Fruit fly (Drosophila melanogaster) whole organism, embryonic: ENCODE results near the gene Veneno.

ENCODE experiments used
- Atf6 ChIP-seq: fragments of 200-800 bp; sonication (Bioruptor generic); IDR thresholded peaks from 2 replicates; pipeline ENCODE4 v1.3.6; 2022; ENCODE audit warnings: missing biosample characterization, missing genetic modification characterization
- CG10267 ChIP-seq: fragments of 200-800 bp; sonication (Bioruptor generic); optimal IDR thresholded peaks from 2 replicates; lab custom pipeline; 2018; ENCODE audit warnings: missing biosample characterization, mild to moderate bottlenecking, missing genetic modification characterization, moderate library complexity
- CG10431 ChIP-seq: fragments of 200-800 bp; sonication (Bioruptor generic); optimal IDR thresholded peaks from 3 replicates; lab custom pipeline; 2018; ENCODE audit warnings: missing biosample characterization, mild to moderate bottlenecking, missing genetic modification characterization
- CG13287 ChIP-seq: fragments of 200-800 bp; sonication (Bioruptor generic); IDR thresholded peaks from 2 replicates; pipeline ENCODE4 v1.3.6; 2022; ENCODE audit warnings: missing biosample characterization, missing genetic modification characterization; ENCODE audit not compliant: partially characterized antibody
- CG14710 ChIP-seq: fragments of 200-800 bp; sonication (Bioruptor generic); optimal IDR thresholded peaks from 3 replicates; lab custom pipeline; 2019; ENCODE audit warnings: missing biosample characterization, mild to moderate bottlenecking, missing genetic modification characterization, moderate library complexity
- CG15479 ChIP-seq: fragments of 200-800 bp; sonication (Bioruptor generic); optimal IDR thresholded peaks from 3 replicates; lab custom pipeline; 2019; ENCODE audit warnings: missing biosample characterization, mild to moderate bottlenecking, missing genetic modification characterization, moderate library complexity
- CG16815 ChIP-seq: fragments of 200-800 bp; sonication (Bioruptor generic); optimal IDR thresholded peaks from 3 replicates; lab custom pipeline; 2017; ENCODE audit warnings: missing biosample characterization, mild to moderate bottlenecking, missing genetic modification characterization
- CG17385 ChIP-seq: fragments of 200-800 bp; sonication (Bioruptor generic); optimal IDR thresholded peaks from 3 replicates; lab custom pipeline; 2018; ENCODE audit warnings: missing biosample characterization, mild to moderate bottlenecking, missing genetic modification characterization
- CG17829 ChIP-seq: fragments of 200-800 bp; optimal IDR thresholded peaks from 2 replicates; lab custom pipeline; 2019; ENCODE audit warnings: missing biosample characterization, mild to moderate bottlenecking, missing genetic modification characterization, moderate library complexity
- CG18262 ChIP-seq: fragments of 200-800 bp; optimal IDR thresholded peaks from 3 replicates; lab custom pipeline; 2019; ENCODE audit warnings: missing biosample characterization, mild to moderate bottlenecking, missing genetic modification characterization, moderate library complexity
- CG30020 ChIP-seq: fragments of 200-800 bp; optimal IDR thresholded peaks from 2 replicates; lab custom pipeline; 2019; ENCODE audit warnings: missing biosample characterization, mild to moderate bottlenecking, missing genetic modification characterization, moderate library complexity
- CG31365 ChIP-seq: fragments of 200-800 bp; sonication (Bioruptor generic); optimal IDR thresholded peaks from 2 replicates; lab custom pipeline; 2018; ENCODE audit warnings: missing biosample characterization, mild to moderate bottlenecking, missing genetic modification characterization
- CG3995 ChIP-seq: fragments of 200-800 bp; sonication (Bioruptor generic); optimal IDR thresholded peaks from 3 replicates; lab custom pipeline; 2016; ENCODE audit warnings: missing biosample characterization, missing genetic modification characterization
- CG42726 ChIP-seq: fragments of 200-800 bp; sonication (Bioruptor generic); IDR thresholded peaks from 2 replicates; pipeline ENCODE4 v1.3.6; 2022; ENCODE audit warnings: missing biosample characterization, missing genetic modification characterization; ENCODE audit not compliant: partially characterized antibody
- CG6813 ChIP-seq: fragments of 200-800 bp; sonication (Bioruptor generic); optimal IDR thresholded peaks from 2 replicates; lab custom pipeline; 2017; ENCODE audit warnings: missing biosample characterization, missing genetic modification characterization, mild to moderate bottlenecking, moderate library complexity, missing genetic modification reagents
- CG7963 ChIP-seq: fragments of 200-800 bp; sonication (Bioruptor generic); IDR thresholded peaks from 3 replicates; pipeline ENCODE4 v1.3.6; 2022; ENCODE audit warnings: missing biosample characterization, missing genetic modification characterization; ENCODE audit not compliant: partially characterized antibody
- CG8924 ChIP-seq: fragments of 200-800 bp; optimal IDR thresholded peaks from 3 replicates; lab custom pipeline; 2019; ENCODE audit warnings: missing biosample characterization, mild to moderate bottlenecking, missing genetic modification characterization, moderate library complexity
- Dek ChIP-seq: fragments of 200-800 bp; sonication (Bioruptor generic); optimal IDR thresholded peaks from 3 replicates; lab custom pipeline; 2019; ENCODE audit warnings: missing biosample characterization, mild to moderate bottlenecking, missing genetic modification characterization, moderate library complexity
- Dll ChIP-seq: fragments of 200-800 bp; sonication (Bioruptor generic); IDR thresholded peaks from 4 replicates; pipeline ENCODE4 v1.3.6; 2022; ENCODE audit warnings: missing biosample characterization, missing genetic modification characterization; ENCODE audit not compliant: partially characterized antibody
- Dref ChIP-seq: fragments of 200-800 bp; sonication (Bioruptor generic); IDR thresholded peaks from 2 replicates; pipeline ENCODE4 v1.3.6; 2022; ENCODE audit warnings: missing biosample characterization, missing genetic modification characterization
- Ets97D ChIP-seq: fragments of 200-800 bp; sonication (Bioruptor generic); optimal IDR thresholded peaks from 3 replicates; lab custom pipeline; 2016; ENCODE audit warnings: missing biosample characterization, missing genetic modification characterization
- HmgZ ChIP-seq: fragments of 200-800 bp; sonication (Bioruptor generic); optimal IDR thresholded peaks from 2 replicates; lab custom pipeline; 2018; ENCODE audit warnings: missing biosample characterization, mild to moderate bottlenecking, missing genetic modification characterization
- MBD-R2 ChIP-seq: fragments of 200-800 bp; sonication (Bioruptor generic); IDR thresholded peaks from 2 replicates; pipeline ENCODE4 v1.3.6; 2022; ENCODE audit warnings: missing biosample characterization, missing genetic modification characterization
- Meics ChIP-seq: fragments of 200-800 bp; sonication (Bioruptor generic); optimal IDR thresholded peaks from 2 replicates; lab custom pipeline; 2017; ENCODE audit warnings: missing biosample characterization, mild to moderate bottlenecking, missing genetic modification characterization
- Myb ChIP-seq: fragments of 200-800 bp; sonication (Bioruptor generic); optimal IDR thresholded peaks from 2 replicates; lab custom pipeline; 2016; ENCODE audit warnings: missing biosample characterization, missing genetic modification characterization
- Nf-YC ChIP-seq: fragments of 200-800 bp; optimal IDR thresholded peaks from 3 replicates; lab custom pipeline; 2019; ENCODE audit warnings: missing biosample characterization, mild to moderate bottlenecking, missing genetic modification characterization, moderate library complexity
- Oaz ChIP-seq: fragments of 200-800 bp; sonication (Bioruptor generic); IDR thresholded peaks from 2 replicates; pipeline ENCODE4 v1.3.6; 2022; ENCODE audit warnings: missing biosample characterization, missing genetic modification characterization
- Pdp1 ChIP-seq, 2 experiments: fragments of 200-800 bp; sonication (Bioruptor generic); optimal IDR thresholded peaks; 3 replicates each; lab custom pipeline; 2016; ENCODE audit warnings: missing biosample characterization in 2 of 2, missing genetic modification characterization in 2 of 2, mild to moderate bottlenecking in 1 of 2, moderate library complexity in 1 of 2
- Sin3A ChIP-seq: fragments of >200 bp; optimal IDR thresholded peaks from 2 replicates; lab custom pipeline; 2018
- Sry-δ ChIP-seq: fragments of 200-800 bp; sonication (Bioruptor generic); optimal IDR thresholded peaks from 2 replicates; lab custom pipeline; 2016; ENCODE audit warnings: missing biosample characterization, missing genetic modification characterization
- bbx ChIP-seq: fragments of 200-800 bp; sonication (Bioruptor generic); IDR thresholded peaks from 2 replicates; pipeline ENCODE4 v1.3.6; 2022; ENCODE audit warnings: missing biosample characterization, missing genetic modification characterization; ENCODE audit not compliant: partially characterized antibody
- dm ChIP-seq: fragments of 200-800 bp; sonication (Bioruptor generic); optimal IDR thresholded peaks from 3 replicates; lab custom pipeline; 2016; ENCODE audit warnings: missing biosample characterization, missing genetic modification characterization
- hkb ChIP-seq, 2 experiments: fragments of 200-800 bp in 1 of 2; fragments of >200 bp in 1 of 2; sonication (Bioruptor generic) in 1 of 2; IDR thresholded peaks in 1 of 2; optimal IDR thresholded peaks in 1 of 2; 2 replicates each; pipeline versions ENCODE4 v1.3.6 to Lab custom; 2017 to 2022; ENCODE audit warnings: missing biosample characterization in 1 of 2, missing genetic modification characterization in 1 of 2
- insv ChIP-seq, 2 experiments: fragments of 200-800 bp; sonication (Bioruptor generic); optimal IDR thresholded peaks; 3 replicates each; lab custom pipeline; 2016 to 2018; ENCODE audit warnings: missing biosample characterization in 2 of 2, missing genetic modification characterization in 2 of 2
- inv ChIP-seq: fragments of 200-800 bp; sonication (Bioruptor generic); IDR thresholded peaks from 2 replicates; pipeline ENCODE4 v1.3.6; 2022; ENCODE audit warnings: missing biosample characterization, missing genetic modification characterization; ENCODE audit not compliant: partially characterized antibody
- knrl ChIP-seq: fragments of 200-800 bp; sonication (Bioruptor generic); IDR thresholded peaks from 3 replicates; pipeline ENCODE4 v1.3.6; 2022; ENCODE audit warnings: missing biosample characterization, missing genetic modification characterization; ENCODE audit not compliant: partially characterized antibody
- lab ChIP-seq: fragments of 200-800 bp; sonication (Bioruptor generic); optimal IDR thresholded peaks from 3 replicates; lab custom pipeline; 2017; ENCODE audit warnings: missing biosample characterization, missing genetic modification characterization, mild to moderate bottlenecking, moderate library complexity, missing genetic modification reagents
- mld ChIP-seq: fragments of 200-800 bp; sonication (Bioruptor generic); IDR thresholded peaks from 3 replicates; pipeline ENCODE4 v1.3.6; 2022; ENCODE audit warnings: missing biosample characterization, missing genetic modification characterization; ENCODE audit not compliant: partially characterized antibody
- nerfin-1 ChIP-seq: fragments of 200-800 bp; sonication (Bioruptor generic); optimal IDR thresholded peaks from 3 replicates; lab custom pipeline; 2019; ENCODE audit warnings: missing biosample characterization, mild to moderate bottlenecking, missing genetic modification characterization, moderate library complexity
- nmo ChIP-seq: fragments of 200-800 bp; sonication (Bioruptor generic); optimal IDR thresholded peaks from 2 replicates; lab custom pipeline; 2018; ENCODE audit warnings: missing biosample characterization, mild to moderate bottlenecking, missing genetic modification characterization, moderate library complexity
- onecut ChIP-seq: fragments of 200-800 bp; sonication (Bioruptor generic); IDR thresholded peaks from 2 replicates; pipeline ENCODE4 v1.3.6; 2022; ENCODE audit warnings: missing biosample characterization, missing genetic modification characterization
- pzg ChIP-seq: fragments of 200-800 bp; sonication (Bioruptor generic); optimal IDR thresholded peaks from 3 replicates; lab custom pipeline; 2018; ENCODE audit warnings: missing biosample characterization, mild to moderate bottlenecking, missing genetic modification characterization, moderate library complexity
- rib ChIP-seq: fragments of 200-800 bp; sonication (Bioruptor generic); IDR thresholded peaks from 2 replicates; pipeline ENCODE4 v1.3.6; 2022; ENCODE audit warnings: missing biosample characterization, missing genetic modification characterization
- stwl ChIP-seq: fragments of 200-800 bp; sonication (Bioruptor generic); optimal IDR thresholded peaks from 3 replicates; lab custom pipeline; 2018; ENCODE audit warnings: missing biosample characterization, mild to moderate bottlenecking, missing genetic modification characterization, moderate library complexity
- trem ChIP-seq: fragments of 200-800 bp; optimal IDR thresholded peaks from 3 replicates; lab custom pipeline; 2019; ENCODE audit warnings: missing biosample characterization, mild to moderate bottlenecking, missing genetic modification characterization, moderate library complexity
- unpg ChIP-seq: fragments of 200-800 bp; sonication (Bioruptor generic); optimal IDR thresholded peaks from 3 replicates; lab custom pipeline; 2018; ENCODE audit warnings: missing biosample characterization, mild to moderate bottlenecking, missing genetic modification characterization, moderate library complexity
- usp ChIP-seq: fragments of >200 bp; optimal IDR thresholded peaks from 2 replicates; lab custom pipeline; 2017; ENCODE audit warnings: missing biosample characterization, missing genetic modification characterization
- vvl ChIP-seq: fragments of 200-800 bp; sonication (Bioruptor generic); IDR thresholded peaks from 2 replicates; pipeline ENCODE4 v1.3.6; 2022; ENCODE audit warnings: missing biosample characterization, missing genetic modification characterization

Gene Veneno

dm6 chr3R:8340675-8341275, 21.6 kb downstream of the Veneno start, which contains the start of the genes COX7A and Arl2 (continued):
- TF ChIP-seq vvl (0 out of 2 replicates have a peak, but pooled peaks have one; percentile 39), Sin3A (lab: Kevin White, UChicago) (peak; percentile 30), CG31365 (tag; lab: Kevin White, UChicago) (peak; percentile 8), dm (peak; percentile 23), insv (GFP tag; optimal IDR thresholded peaks at IDR 0.05; lab: Kevin White, UChicago) (peak in 1 of 2 experiments; percentile 1), Ets97D (GFP tag; lab: Kevin White, UChicago) (peak; percentile 60), CG18262 (tag; lab: Kevin White, UChicago) (no peak), CG17385 (GFP tag; lab: Kevin White, UChicago) (peak; percentile 37), unpg (GFP tag; lab: Kevin White, UChicago) (no peak), CG30020 (tag; lab: Kevin White, UChicago) (peak; percentile 42), CG10267 (tag; lab: Kevin White, UChicago) (peak; percentile 22), nerfin-1 (tag; lab: Kevin White, UChicago) (peak; percentile 14), trem (peak; percentile 75), nmo (GFP tag; lab: Kevin White, UChicago) (peak; percentile 27), stwl (tag; lab: Kevin White, UChicago) (peak; percentile 61), mld (GFP tag; lab: Robert Waterston, UW) (peak; percentile 93), Meics (GFP tag; lab: Kevin White, UChicago) (peak; percentile 9), CG17829 (tag; lab: Kevin White, UChicago) (peak; percentile 22), CG10431 (GFP tag; lab: Kevin White, UChicago) (peak; percentile 17), lab (GFP tag; lab: Kevin White, UChicago) (no peak), Atf6 (GFP tag; lab: Robert Waterston, UW) (0 out of 2 replicates have a peak, but pooled peaks have one; percentile 23), knrl (GFP tag; lab: Robert Waterston, UW) (peak; percentile 92), CG8924 (tag; lab: Kevin White, UChicago) (peak; percentile 77), inv (GFP tag; lab: Robert Waterston, UW) (peak; percentile 90), CG15479 (no peak), CG42726 (GFP tag; lab: Robert Waterston, UW) (peak; percentile 87; the same call in 1 of the 2 replicates), CG13287 (peak; percentile 96), Myb (GFP tag; lab: Kevin White, UChicago) (peak; percentile 1), Nf-YC (tag; lab: Kevin White, UChicago) (peak; percentile 34), onecut (0 out of 2 replicates have a peak, but pooled peaks have one; percentile 10), Dek (tag; lab: Kevin White, UChicago) (no peak), CG16815 (no peak), MBD-R2 (GFP tag; lab: Robert Waterston, UW) (peak; percentile 90), CG7963 (GFP tag; lab: Robert Waterston, UW) (peak; percentile 90), pzg (GFP tag; lab: Kevin White, UChicago) (peak; percentile 82), CG3995 (GFP tag; lab: Kevin White, UChicago) (peak; percentile 18), hkb (optimal IDR thresholded peaks at IDR 0.05; lab: Kevin White, UChicago) (no peak), hkb (GFP tag; IDR thresholded peaks at IDR 0.05; lab: Robert Waterston, UW) (no peak), Dref (GFP tag; lab: Robert Waterston, UW) (peak; percentile 95), Oaz (GFP tag; lab: Robert Waterston, UW) (no peak), Dll (GFP tag; lab: Robert Waterston, UW) (peak; percentile 94), CG14710 (tag; lab: Kevin White, UChicago) (peak; percentile 44), CG6813 (GFP tag; lab: Kevin White, UChicago) (no peak), rib (GFP tag; lab: Robert Waterston, UW) (peak; percentile 17; the same call in 1 of the 2 replicates), bbx (GFP tag; lab: Robert Waterston, UW) (peak; percentile 97), Sry-δ (GFP tag; lab: Kevin White, UChicago) (peak; percentile 78), usp (no peak), Pdp1 (GFP tag; optimal IDR thresholded peaks at IDR 0.05; lab: Kevin White, UChicago) (peak in 1 of 2 experiments; percentile 95), HmgZ (tag; lab: Kevin White, UChicago) (peak; percentile 65)
